Worm (Caenorhabditis elegans): Measurements from ENCODE around the gene tag-293.

DNA sequence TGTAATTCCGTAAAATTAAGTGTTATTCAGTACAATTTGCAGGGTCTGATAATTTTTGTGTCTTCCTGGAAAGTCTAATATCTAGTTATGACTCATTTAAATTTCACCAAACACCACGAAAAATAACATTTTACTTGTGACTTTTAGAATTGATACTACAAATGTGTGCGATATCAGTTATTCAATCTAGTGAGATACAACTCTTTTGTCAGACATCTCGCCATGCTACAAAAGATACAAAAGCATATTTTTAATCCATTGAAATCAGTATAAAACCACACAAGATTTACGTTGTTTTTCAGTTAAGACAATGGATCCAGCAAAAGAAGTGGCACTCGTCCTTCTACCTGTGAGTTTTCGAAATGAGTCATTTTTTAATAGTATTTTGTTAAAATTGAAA lies 18.7 kb upstream of the tag-293 start, which contains the start of gene srx-56:
- TF ChIP-seq ama-1 (optimal IDR thresholded peaks at IDR 0.05) (no peak), nhr-11 (tag; optimal IDR thresholded peaks at IDR 0.05) (no peak), pag-3 (tag; optimal IDR thresholded peaks at IDR 0.05; ENCODE audit: borderline replicate concordance) (no peak), ref-2 (tag; optimal IDR thresholded peaks at IDR 0.05) (no peak), elt-2 (tag; optimal IDR thresholded peaks at IDR 0.05) (no peak), sox-2 (GFP tag; IDR thresholded peaks at IDR 0.05) (no peak), elt-4 (tag; optimal IDR thresholded peaks at IDR 0.05) (no peak), lim-6 (tag; optimal IDR thresholded peaks at IDR 0.05) (no peak), tbx-2 (tag; optimal IDR thresholded peaks at IDR 0.05) (no peak), C38D4.7 (GFP tag; optimal IDR thresholded peaks at IDR 0.05) (no peak), pqm-1 (tag; optimal IDR thresholded peaks at IDR 0.05) (no peak), sdc-2 (tag; optimal IDR thresholded peaks at IDR 0.05) (no peak)
